Worm (Caenorhabditis elegans) whole organism, young adult: ENCODE measurements around the gene F16G10.9.

ENCODE experiments used
- C17E4.6 ChIP-seq: fragments of 200-800 bp; sonication (Bioruptor generic); IDR thresholded peaks from 2 replicates; pipeline ENCODE4 v1.3.6; 2022; ENCODE audit warnings: missing genetic modification reagents, missing genetic modification characterization, missing compliant biosample characterization
- F39B2.1 ChIP-seq: fragments of 200-800 bp; sonication (Bioruptor generic); IDR thresholded peaks from 2 replicates; pipeline ENCODE4 v1.3.6; 2022; ENCODE audit warnings: missing genetic modification reagents, missing genetic modification characterization, missing compliant biosample characterization
- K11D2.4 ChIP-seq: fragments of 200-800 bp; sonication (Bioruptor generic); IDR thresholded peaks from 2 replicates; pipeline ENCODE4 v1.3.6; 2022; ENCODE audit warnings: missing genetic modification reagents, missing genetic modification characterization, missing compliant biosample characterization
- repo-1 ChIP-seq: sonication (generic microtip); optimal IDR thresholded peaks from 2 replicates; lab custom pipeline; 2017; ENCODE audit warnings: mild to moderate bottlenecking, missing genetic modification characterization, missing compliant biosample characterization
- snpc-4 ChIP-seq, 5 experiments: fragments of 150-350 bp in 1 of 5; sonication (generic microtip) in 4 of 5; optimal IDR thresholded peaks; 2 replicates each; lab custom pipeline; 2014 to 2018; ENCODE audit warnings: missing genetic modification characterization in 5 of 5, missing biosample characterization in 3 of 5, antibody characterized with exemption in 2 of 5, mild to moderate bottlenecking in 2 of 5, missing compliant biosample characterization in 2 of 5, missing genotype in 2 of 5, moderate library complexity in 2 of 5, missing genetic modification reagents in 1 of 5
- unc-130 ChIP-seq: sonication (generic microtip); optimal IDR thresholded peaks from 2 replicates; lab custom pipeline; 2016; ENCODE audit warnings: missing genetic modification reagents, missing genetic modification characterization, missing compliant biosample characterization
- unc-62 ChIP-seq: fragments of 150-350 bp; optimal IDR thresholded peaks from 2 replicates; lab custom pipeline; 2014; ENCODE audit warnings: missing biosample characterization, missing genetic modification reagents, missing genetic modification characterization
- ztf-22 ChIP-seq: fragments of 200-800 bp; sonication (Bioruptor generic); optimal IDR thresholded peaks from 2 replicates; lab custom pipeline; 2018; ENCODE audit warnings: mild to moderate bottlenecking, missing genetic modification characterization, moderate library complexity, missing compliant biosample characterization

DNA sequence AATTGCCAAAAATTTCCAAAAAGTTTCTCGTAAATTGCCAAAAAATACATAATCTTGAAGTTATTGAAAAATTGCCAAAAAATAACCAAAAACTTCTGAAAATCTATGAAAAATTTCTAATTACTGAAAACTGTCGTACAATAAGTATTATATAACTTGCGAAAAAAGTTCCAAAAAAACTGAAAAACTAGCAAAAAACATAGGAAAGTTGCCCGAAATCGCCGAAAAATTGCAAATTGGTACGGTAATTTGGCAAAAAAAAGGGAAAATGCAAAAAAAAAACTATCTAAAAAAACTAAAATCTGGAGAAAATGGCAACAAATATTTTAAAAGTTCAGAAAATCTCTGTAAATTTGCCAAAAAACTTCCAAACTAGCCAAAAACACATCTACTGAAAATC, 43.9 kb downstream of the F16G10.9 start, which contains the start of gene enri-1:
- no peak for TF ChIP-seq snpc-4 (GFP tag; optimal IDR thresholded peaks at IDR 0.05; lab: Kevin White, UChicago)
- no peak for TF ChIP-seq snpc-4 (tag; optimal IDR thresholded peaks at IDR 0.05; lab: Kevin White, UChicago)
- TF ChIP-seq unc-62 (GFP tag; lab: Kevin White, UChicago), result no peak
- TF ChIP-seq F39B2.1, result no peak
- TF ChIP-seq unc-130 (GFP tag; lab: Kevin White, UChicago), result no peak
- TF ChIP-seq repo-1, result no peak
- no peak for TF ChIP-seq ztf-22
- TF ChIP-seq K11D2.4 (GFP tag; lab: Robert Waterston, UW), result no peak
- no peak for TF ChIP-seq C17E4.6 (GFP tag; lab: Robert Waterston, UW)
